Worm (Caenorhabditis elegans): ENCODE results near the gene C08H9.15.

- no peak for TF ChIP-seq sea-1 (GFP tag; conservative IDR thresholded peaks at IDR 0.05)
- no peak for TF ChIP-seq F13C5.2 (tag; optimal IDR thresholded peaks at IDR 0.05)
- TF ChIP-seq flt-1 (GFP tag; IDR thresholded peaks at IDR 0.05) = no peak
- no peak for TF ChIP-seq ama-1 (optimal IDR thresholded peaks at IDR 0.05)
- TF ChIP-seq tbx-37 (GFP tag; conservative IDR thresholded peaks at IDR 0.05) = no peak
- no peak for TF ChIP-seq hmg-4 (GFP tag; optimal IDR thresholded peaks at IDR 0.05)
- TF ChIP-seq aly-1 (tag; optimal IDR thresholded peaks at IDR 0.05) = no peak
- TF ChIP-seq B0310.2 (tag; optimal IDR thresholded peaks at IDR 0.05) = no peak
- TF ChIP-seq scrt-1 (GFP tag; IDR thresholded peaks at IDR 0.05) = no peak
- TF ChIP-seq hnd-1 (tag; optimal IDR thresholded peaks at IDR 0.05) = no peak
Measured at ce11 chrII:9849497-9849896, 31.5 kb upstream of the C08H9.15 start, which contains the start of gene old-2.
